Worm (Caenorhabditis elegans): ENCODE data around the gene F25B3.2.

F25B3.2 gene

DNA sequence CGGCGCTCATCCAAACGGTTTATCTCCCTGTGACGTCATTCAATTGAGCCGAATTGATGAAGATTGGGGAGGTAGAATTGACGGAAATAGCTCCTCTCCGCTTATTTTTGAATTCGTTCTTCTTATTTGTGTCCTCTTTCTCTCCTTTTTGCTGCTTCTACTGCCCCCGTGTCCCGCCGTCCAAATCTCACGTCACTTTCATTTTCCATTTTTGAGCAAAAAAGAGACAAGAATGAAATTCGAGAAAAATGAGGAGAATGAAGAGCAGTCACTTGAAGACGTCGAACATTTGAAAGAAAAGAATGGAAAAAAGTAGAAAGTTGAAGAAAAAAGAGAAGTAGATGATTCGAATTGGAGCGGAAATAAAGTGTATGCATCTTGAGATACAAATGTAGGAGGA, 13.5 kb upstream of the F25B3.2 start:
- no peak for TF ChIP-seq unc-62 (GFP tag; optimal IDR thresholded peaks at IDR 0.05)

DNA sequence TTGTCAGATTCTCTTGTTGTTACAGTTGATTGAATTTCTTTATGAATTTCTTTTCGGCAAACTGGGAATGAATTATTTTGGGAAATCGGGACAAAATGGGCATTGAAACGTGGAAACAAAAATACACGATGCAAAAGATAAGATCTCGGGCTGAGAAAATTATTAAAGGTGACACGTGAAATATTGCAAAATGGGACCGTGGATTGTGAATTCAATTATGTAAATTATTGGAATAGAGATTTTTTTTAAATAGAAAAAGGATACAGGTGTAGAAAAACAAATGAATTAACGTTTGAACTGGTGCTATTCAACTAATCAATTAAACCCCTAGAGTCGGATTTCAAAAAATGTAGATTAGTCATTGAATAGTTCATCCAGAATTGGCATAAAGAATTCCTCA, 8.4 kb upstream of the F25B3.2 start, which contains the start of gene F25B3.4:
TSS of gene F25B3.4 (minus strand) at position 101 of the 400 bp plus-strand sequence.
- TF ChIP-seq unc-62 (GFP tag; optimal IDR thresholded peaks at IDR 0.05), result no peak

DNA sequence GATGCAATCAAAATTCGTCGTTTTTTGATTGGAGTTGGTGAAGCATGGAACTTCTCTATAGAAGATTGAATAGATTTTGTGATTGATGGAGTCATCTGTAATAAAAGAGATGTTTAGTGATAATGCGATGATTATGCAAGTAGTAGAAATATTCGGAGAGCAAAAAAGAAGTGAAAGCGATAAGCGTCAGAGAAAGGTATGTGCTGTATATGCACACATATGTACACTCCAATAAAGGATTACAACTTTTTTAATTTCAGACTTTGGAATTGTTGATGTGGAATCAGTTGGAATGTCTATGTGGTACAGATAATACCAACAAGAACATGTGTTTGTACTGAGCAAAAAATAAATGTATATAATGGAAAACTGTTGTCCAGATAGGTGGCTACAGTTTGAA, 6.9 kb upstream of the F25B3.2 start, which contains the start of gene F25B3.5:
TSS of gene F25B3.5 (minus strand) at position 101 of the 400 bp plus-strand sequence.
- no peak for TF ChIP-seq unc-62 (GFP tag; optimal IDR thresholded peaks at IDR 0.05)

DNA sequence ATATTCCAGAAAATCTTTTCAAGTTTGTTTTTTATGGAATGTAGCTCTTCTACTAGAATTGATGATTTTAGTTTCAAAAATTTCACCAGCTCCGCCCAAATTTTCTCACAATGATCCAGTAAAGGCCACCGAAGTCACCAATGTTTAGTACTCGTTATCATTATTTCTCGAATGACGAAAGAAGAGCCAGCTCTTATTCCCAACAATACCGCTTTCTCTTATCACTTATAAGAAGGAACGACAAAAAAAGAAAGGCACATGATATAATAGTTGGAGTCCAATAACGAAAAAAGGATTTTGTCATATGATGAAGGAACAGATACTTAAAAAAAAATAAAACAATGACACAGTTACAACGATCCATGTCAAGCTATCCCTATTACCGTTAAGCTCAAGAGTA, 6.0 kb upstream of the F25B3.2 start:
- TF ChIP-seq unc-62 (GFP tag; optimal IDR thresholded peaks at IDR 0.05), result no peak

DNA sequence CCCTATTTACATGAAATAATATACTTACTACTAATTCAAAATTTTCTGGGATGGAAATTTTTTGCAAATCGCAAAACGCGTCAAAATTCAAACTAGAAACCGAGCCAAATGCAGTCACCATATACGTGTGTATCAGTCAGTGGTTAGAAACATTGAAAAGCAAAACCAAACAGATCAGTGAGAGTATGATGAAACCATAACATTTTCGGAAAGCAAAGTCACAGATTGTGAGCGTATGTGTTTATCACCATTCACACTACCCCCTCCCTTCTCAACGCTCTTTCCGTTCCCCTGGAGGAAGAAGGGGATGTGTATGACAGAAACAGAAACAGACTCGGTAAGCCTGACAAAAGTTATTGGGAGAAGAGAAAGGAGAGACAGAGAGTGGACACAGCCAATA, 5.4 kb upstream of the F25B3.2 start:
- TF ChIP-seq unc-62 (GFP tag; optimal IDR thresholded peaks at IDR 0.05), result no peak

DNA sequence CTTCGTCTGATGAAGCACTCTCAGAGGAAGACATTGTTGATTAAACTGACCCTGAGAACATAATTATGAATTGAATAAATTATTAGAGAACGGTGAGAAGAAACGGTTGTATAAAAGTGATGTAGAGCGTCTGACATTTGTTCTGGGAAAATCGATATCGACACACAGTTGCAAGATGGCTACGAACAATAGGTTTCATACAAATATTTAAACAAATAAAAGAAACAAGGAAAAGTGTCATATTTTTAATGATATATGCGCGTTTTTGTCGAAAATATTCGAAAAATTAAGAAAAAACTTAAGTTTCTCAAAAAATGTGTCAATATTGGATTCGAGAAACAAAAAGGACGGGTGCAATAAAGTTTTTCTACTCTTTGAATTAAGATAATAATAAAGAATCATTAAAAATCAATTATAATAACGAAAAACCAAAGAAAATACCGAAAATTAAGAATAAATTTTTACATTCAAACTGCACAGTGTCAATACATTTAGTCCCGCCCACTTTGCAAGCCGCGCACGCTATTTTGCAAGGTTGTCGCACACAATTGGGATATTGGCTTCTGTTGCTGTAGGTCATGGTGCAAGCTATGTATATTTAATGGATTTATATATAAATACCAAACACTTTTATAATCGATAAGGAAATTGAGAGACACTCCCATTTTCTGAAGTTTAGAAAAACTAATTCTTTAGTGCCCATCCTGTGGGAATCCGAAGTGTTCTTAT, 5.7 kb downstream of the F25B3.2 start, which contains the start of gene rtfo-1:
TSS of gene rtfo-1 (minus strand) at position 51 of the 729 bp plus-strand sequence.
- TF ChIP-seq unc-62 (GFP tag; optimal IDR thresholded peaks at IDR 0.05), result no peak

DNA sequence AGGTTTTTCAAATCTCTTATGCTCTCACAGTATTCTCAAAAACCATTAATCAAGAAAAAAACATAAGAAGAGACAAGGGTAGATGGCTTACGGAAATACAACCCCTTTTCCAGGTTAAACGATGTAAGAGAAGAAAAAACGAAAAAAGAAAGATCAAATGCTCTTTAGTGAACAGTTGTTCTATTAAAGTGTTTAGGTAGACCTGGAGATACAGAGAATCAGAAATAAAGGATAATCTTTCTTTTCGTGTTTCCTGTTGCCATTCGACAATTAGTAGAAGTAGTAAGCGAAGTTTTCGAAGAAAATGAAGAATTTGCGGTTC, 6.2 kb downstream of the F25B3.2 start, which contains the start of gene K09G1.1:
TSS of gene K09G1.1 (plus strand) at position 223 of the 322 bp plus-strand sequence.
- no peak for TF ChIP-seq unc-62 (GFP tag; optimal IDR thresholded peaks at IDR 0.05)

DNA sequence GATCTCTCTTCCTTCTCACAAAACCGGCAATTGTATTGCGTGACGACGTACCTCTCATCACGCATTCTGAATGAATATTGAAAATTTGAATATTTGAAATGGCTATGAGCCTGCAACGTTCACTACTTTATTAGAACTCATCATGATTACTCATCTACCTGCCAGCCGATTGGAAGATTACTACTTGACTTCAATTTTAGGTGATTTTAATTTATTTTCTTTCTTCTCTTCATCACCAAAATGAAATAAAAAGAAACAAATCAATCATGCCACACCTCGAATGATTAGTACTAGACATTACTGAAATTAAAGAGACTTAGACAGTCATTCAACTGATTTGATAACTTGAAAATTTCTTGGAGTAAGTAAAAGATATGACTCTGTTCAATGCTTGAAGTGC, 7.2 kb downstream of the F25B3.2 start:
- no peak for TF ChIP-seq unc-62 (GFP tag; optimal IDR thresholded peaks at IDR 0.05)

DNA sequence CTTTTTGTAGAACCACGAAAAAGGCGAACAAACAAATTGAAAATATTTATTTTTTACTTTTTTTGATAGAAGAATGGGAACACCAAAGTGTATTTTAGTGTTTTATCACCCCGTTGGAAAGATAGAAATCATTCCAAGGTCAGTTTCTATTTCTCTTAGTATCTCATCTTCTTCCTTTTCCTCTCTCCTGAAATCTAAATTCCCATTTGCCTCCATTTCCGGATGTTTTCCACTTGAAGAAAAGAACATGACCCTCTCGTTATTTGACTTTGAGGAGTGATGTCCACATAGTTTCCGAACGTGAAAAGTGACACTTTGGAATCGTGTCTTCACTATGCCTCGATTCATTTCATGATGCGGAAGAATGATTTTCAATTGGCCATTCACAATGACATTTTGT, 10.5 kb downstream of the F25B3.2 start:
- no peak for TF ChIP-seq unc-62 (GFP tag; optimal IDR thresholded peaks at IDR 0.05)

DNA sequence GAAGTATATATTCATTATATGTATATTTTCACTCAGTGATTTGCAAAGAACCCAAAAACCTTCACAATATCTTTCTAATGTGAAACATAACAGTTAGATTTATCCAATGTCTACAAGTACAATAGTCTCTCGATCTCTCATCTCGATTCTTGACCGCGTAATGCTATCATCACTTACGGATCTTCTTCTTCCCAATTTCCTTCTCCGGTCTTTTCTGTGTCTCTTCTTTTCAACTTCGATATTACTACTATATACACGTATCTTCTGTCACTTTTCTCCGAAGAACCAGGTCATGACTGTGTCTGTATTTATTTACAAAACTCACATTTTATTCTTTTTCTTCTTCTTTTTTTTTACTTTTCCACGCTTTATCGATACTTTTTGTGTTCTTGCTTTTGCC, 11.5 kb downstream of the F25B3.2 start:
- no peak for TF ChIP-seq unc-62 (GFP tag; optimal IDR thresholded peaks at IDR 0.05)

DNA sequence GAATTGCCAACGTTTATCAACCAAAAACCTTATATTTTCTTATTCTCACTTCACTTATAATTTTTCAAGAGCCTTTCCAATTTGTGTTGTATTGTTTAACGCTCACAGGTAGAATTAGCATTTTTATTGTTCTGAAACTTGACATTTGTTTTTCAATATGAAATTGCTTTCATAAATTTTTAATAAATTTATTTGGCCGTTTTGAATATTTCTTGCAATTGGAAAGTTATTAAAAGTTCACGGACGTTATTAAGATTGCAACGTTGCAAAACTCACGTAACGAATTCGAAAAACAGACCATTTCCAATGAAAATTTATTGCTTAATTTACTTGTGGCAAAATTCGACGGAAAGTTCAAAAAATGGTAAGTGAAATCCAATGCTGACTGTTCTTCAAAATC, 13.2 kb downstream of the F25B3.2 start, which contains the start of gene K09G1.2:
TSS of gene K09G1.2 (plus strand) at position 301 of the 400 bp plus-strand sequence.
- TF ChIP-seq unc-62 (GFP tag; optimal IDR thresholded peaks at IDR 0.05), result no peak

DNA sequence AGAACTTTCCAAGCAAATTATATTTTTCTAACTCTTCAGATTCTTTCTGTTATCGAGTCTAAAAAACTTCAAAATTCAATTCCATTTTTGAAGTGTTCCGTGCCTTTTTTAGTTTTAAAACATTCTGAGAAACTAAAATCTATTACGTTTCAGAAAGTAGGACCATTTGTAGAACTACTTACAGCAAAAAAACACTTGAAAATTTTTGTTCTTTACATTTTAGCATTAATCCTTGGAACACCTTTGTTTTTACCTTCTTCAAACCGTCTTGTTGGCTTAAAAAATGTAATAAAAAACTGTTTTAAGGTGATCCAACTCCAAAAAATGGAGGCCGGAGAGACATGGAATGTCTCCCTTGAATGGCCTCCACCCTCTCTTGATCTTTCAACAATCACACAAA, 31.2 kb downstream of the F25B3.2 start, which contains the start of gene dop-2:
TSS of gene dop-2 (plus strand) at position 301 of the 400 bp plus-strand sequence.
- TF ChIP-seq unc-62 (GFP tag; optimal IDR thresholded peaks at IDR 0.05), result no peak

DNA sequence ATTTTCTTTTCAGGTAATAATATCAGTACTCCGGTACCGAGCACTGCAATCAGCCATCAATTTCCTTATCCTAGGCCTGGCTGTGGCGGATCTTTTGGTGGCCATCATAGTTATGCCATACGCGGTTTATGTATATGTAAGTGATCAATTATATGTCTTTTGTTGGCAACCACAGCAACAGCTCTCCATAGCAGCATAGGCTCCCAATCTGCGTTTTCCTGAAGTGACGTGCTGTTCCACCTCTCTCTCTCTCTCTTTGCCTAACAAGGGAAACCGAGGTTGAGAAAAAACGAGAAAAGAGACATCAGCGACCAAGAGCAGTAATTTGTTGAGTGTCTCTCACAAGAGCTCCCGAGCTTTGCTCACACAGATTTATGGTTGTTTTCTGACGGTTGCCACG, 32.1 kb downstream of the F25B3.2 start:
- no peak for TF ChIP-seq unc-62 (GFP tag; optimal IDR thresholded peaks at IDR 0.05)

DNA sequence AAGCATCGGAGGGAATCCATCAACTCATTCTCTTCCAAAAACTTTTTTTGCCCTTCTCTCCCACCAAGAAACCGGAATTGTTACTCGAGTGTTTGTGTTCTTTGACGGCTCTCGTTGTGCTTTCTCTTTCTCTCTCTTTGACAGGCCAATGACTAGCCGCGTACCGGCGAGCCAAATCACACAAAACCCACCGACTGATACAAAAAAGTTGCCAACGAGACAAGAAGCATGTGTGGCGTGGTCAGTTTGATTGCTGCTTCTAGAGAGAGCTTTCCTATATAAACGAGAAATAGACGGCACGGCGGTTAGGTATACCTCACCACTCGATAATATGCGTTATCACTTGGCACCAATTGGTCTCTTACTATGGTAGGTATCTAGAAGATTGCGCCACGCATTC, 38.6 kb downstream of the F25B3.2 start, which contains the start of gene pqn-63:
TSS of gene pqn-63 (plus strand) at position 307 of the 400 bp plus-strand sequence.
- TF ChIP-seq unc-62 (GFP tag; optimal IDR thresholded peaks at IDR 0.05), result no peak

DNA sequence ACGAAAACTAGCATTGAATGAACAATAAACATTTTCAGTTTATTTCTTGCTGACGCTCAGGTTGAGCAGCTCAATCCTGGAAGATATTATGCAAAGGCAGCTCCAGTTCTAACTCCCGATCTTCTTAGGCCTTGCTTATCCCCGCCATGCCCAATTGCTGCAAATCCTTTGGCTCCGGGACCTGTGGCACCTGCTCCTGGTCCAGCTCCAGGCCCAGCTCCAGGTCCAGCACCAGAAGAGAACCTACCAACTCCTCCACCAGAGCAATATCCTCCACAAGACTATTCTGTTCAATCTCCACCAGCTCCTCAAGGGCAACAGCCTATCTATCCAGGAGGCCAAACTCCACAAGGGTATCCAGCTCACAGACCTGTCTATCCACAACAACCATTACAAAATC, 39.0 kb downstream of the F25B3.2 start:
- TF ChIP-seq unc-62 (GFP tag; optimal IDR thresholded peaks at IDR 0.05), result no peak

DNA sequence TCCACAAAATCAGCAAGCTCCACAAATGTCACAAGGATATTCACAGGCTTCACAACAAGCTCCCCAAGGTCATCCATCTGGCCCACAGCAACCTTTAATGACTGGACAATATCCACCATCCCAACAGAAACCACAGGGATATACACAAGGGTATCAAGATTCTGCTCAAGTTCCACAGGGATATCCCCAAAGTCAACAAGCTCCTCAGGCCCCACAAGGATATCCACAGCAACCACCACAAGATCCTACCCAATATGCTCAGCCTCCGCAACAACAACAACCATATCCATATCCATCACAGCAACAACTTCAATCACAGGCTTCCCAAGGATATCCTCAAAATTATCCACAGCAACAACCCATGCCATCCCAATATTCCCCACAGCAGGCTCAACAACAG, 39.6 kb downstream of the F25B3.2 start:
- TF ChIP-seq unc-62 (GFP tag; optimal IDR thresholded peaks at IDR 0.05), result no peak

DNA sequence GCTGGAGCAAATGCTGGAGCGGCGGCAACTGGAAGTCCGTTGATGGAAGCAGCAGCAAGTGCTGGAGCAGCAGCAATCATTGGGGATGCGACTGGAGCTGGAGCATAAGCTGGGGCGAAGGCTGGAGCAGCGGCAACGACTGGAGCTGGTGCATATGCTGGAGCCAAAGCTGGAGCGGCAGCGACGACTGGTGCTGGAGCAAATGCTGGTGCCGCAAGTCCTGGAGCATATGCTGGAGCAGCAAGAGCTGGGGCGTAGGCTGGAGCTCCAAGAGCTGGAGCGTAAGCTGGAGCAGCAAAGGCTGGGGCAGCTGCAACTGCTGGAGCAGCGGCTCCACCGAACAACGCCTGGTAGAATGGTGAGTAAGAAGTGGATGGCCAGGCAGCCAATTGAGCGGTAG, 41.3 kb downstream of the F25B3.2 start:
- TF ChIP-seq unc-62 (GFP tag; optimal IDR thresholded peaks at IDR 0.05), result no peak
